Fruit fly (Drosophila melanogaster) whole organism, embryonic: ENCODE data around the gene Zwilch.

Source experiments
- C15 ChIP-seq: fragments of 200-800 bp; sonication (Bioruptor generic); IDR thresholded peaks from 3 replicates; pipeline ENCODE4 v1.3.6; 2022; ENCODE audit warnings: missing biosample characterization, missing genetic modification characterization
- CG12219 ChIP-seq: fragments of 200-800 bp; sonication (Bioruptor generic); optimal IDR thresholded peaks from 3 replicates; lab custom pipeline; 2018; ENCODE audit warnings: missing biosample characterization, mild to moderate bottlenecking, missing genetic modification characterization
- CG15269 ChIP-seq: fragments of 200-800 bp; sonication (Bioruptor generic); optimal IDR thresholded peaks from 2 replicates; lab custom pipeline; 2018; ENCODE audit warnings: missing biosample characterization, mild to moderate bottlenecking, missing genetic modification characterization, moderate library complexity
- CG1529 ChIP-seq: fragments of 200-800 bp; sonication (Bioruptor generic); optimal IDR thresholded peaks from 3 replicates; lab custom pipeline; 2018; ENCODE audit warnings: missing biosample characterization, missing genetic modification characterization
- CG15601 ChIP-seq: fragments of 200-800 bp; sonication (Bioruptor generic); optimal IDR thresholded peaks from 3 replicates; lab custom pipeline; 2019; ENCODE audit warnings: missing biosample characterization, mild to moderate bottlenecking, missing genetic modification characterization, moderate library complexity
- CG17328 ChIP-seq: fragments of 200-800 bp; sonication (Bioruptor generic); IDR thresholded peaks from 2 replicates; pipeline ENCODE4 v1.3.6; 2022; ENCODE audit warnings: missing biosample characterization, missing genetic modification characterization
- CG17568 ChIP-seq: fragments of 200-800 bp; sonication (Bioruptor generic); optimal IDR thresholded peaks from 2 replicates; lab custom pipeline; 2018; ENCODE audit warnings: missing biosample characterization, mild to moderate bottlenecking, missing genetic modification characterization, moderate library complexity
- CG18011 ChIP-seq: fragments of 200-800 bp; sonication (Bioruptor generic); optimal IDR thresholded peaks from 2 replicates; lab custom pipeline; 2017; ENCODE audit warnings: missing biosample characterization, missing genetic modification characterization, mild to moderate bottlenecking, moderate library complexity, missing genotype
- CG18476 ChIP-seq: fragments of 200-800 bp; sonication (Bioruptor generic); optimal IDR thresholded peaks from 2 replicates; lab custom pipeline; 2016; ENCODE audit warnings: missing biosample characterization, mild to moderate bottlenecking, missing genetic modification characterization
- CG18619 ChIP-seq: fragments of 200-800 bp; sonication (Bioruptor generic); optimal IDR thresholded peaks from 3 replicates; lab custom pipeline; 2017; ENCODE audit warnings: missing biosample characterization, mild to moderate bottlenecking, missing genetic modification characterization
- CG2202 ChIP-seq: fragments of 200-800 bp; sonication (Bioruptor generic); optimal IDR thresholded peaks from 2 replicates; lab custom pipeline; 2018; ENCODE audit warnings: missing biosample characterization, mild to moderate bottlenecking, missing genetic modification characterization
- CG3726 ChIP-seq: fragments of 200-800 bp; sonication (Bioruptor generic); IDR thresholded peaks from 3 replicates; pipeline ENCODE4, ENCODE4 v1.3.6; 2022; ENCODE audit warnings: missing biosample characterization, missing genetic modification characterization
- CG4707 ChIP-seq: fragments of 200-800 bp; sonication (Bioruptor generic); optimal IDR thresholded peaks from 2 replicates; lab custom pipeline; 2018; ENCODE audit warnings: missing biosample characterization, mild to moderate bottlenecking, missing genetic modification characterization, moderate library complexity
- CG6791 ChIP-seq: fragments of 200-800 bp; sonication (Bioruptor generic); IDR thresholded peaks from 3 replicates; pipeline ENCODE4 v1.3.6; 2022; ENCODE audit warnings: missing biosample characterization, missing genetic modification characterization; ENCODE audit not compliant: partially characterized antibody
- CG7839 ChIP-seq: fragments of 200-800 bp; sonication (Bioruptor generic); optimal IDR thresholded peaks from 3 replicates; lab custom pipeline; 2018; ENCODE audit warnings: missing biosample characterization, mild to moderate bottlenecking, missing genetic modification characterization, moderate library complexity
- CG7963 ChIP-seq: fragments of 200-800 bp; sonication (Bioruptor generic); IDR thresholded peaks from 3 replicates; pipeline ENCODE4 v1.3.6; 2022; ENCODE audit warnings: missing biosample characterization, missing genetic modification characterization; ENCODE audit not compliant: partially characterized antibody
- CG9437 ChIP-seq: fragments of 200-800 bp; sonication (Bioruptor generic); optimal IDR thresholded peaks from 2 replicates; lab custom pipeline; 2018; ENCODE audit warnings: missing biosample characterization, mild to moderate bottlenecking, missing genetic modification characterization
- CG9817 ChIP-seq: fragments of 200-800 bp; sonication (Bioruptor generic); optimal IDR thresholded peaks from 2 replicates; lab custom pipeline; 2018; ENCODE audit warnings: missing biosample characterization, mild to moderate bottlenecking, missing genetic modification characterization, moderate library complexity
- CG9932 ChIP-seq: fragments of 200-800 bp; sonication (Bioruptor generic); IDR thresholded peaks from 2 replicates; pipeline ENCODE4 v1.3.6; 2022; ENCODE audit warnings: missing biosample characterization, missing genetic modification characterization
- Dad ChIP-seq: fragments of 200-800 bp; sonication (Bioruptor generic); optimal IDR thresholded peaks from 3 replicates; lab custom pipeline; 2016; ENCODE audit warnings: missing biosample characterization, missing genetic modification characterization
- Dbx ChIP-seq: fragments of 200-800 bp; sonication (Bioruptor generic); IDR thresholded peaks from 3 replicates; pipeline ENCODE4 v1.3.6; 2022; ENCODE audit warnings: missing biosample characterization, missing genetic modification characterization
- E2f1 ChIP-seq: fragments of 200-800 bp; sonication (Bioruptor generic); IDR thresholded peaks from 2 replicates; pipeline ENCODE4 v1.3.6; 2022; ENCODE audit warnings: missing biosample characterization, missing genetic modification characterization
- GATAe ChIP-seq: fragments of 200-800 bp; sonication (Bioruptor generic); conservative IDR thresholded peaks from 2 replicates; pipeline ENCODE4 v1.3.6; 2022; ENCODE audit warnings: missing biosample characterization, missing genetic modification characterization
- Lim3 ChIP-seq: fragments of 200-800 bp; sonication (Bioruptor generic); IDR thresholded peaks from 2 replicates; pipeline ENCODE4 v1.3.6; 2022; ENCODE audit warnings: missing biosample characterization, missing genetic modification characterization
- Meics ChIP-seq: fragments of 200-800 bp; sonication (Bioruptor generic); optimal IDR thresholded peaks from 2 replicates; lab custom pipeline; 2017; ENCODE audit warnings: missing biosample characterization, mild to moderate bottlenecking, missing genetic modification characterization
- NK7.1 ChIP-seq: fragments of 200-800 bp; sonication (Bioruptor generic); optimal IDR thresholded peaks from 3 replicates; lab custom pipeline; 2016; ENCODE audit warnings: missing biosample characterization, missing genetic modification characterization
- YL-1 ChIP-seq: fragments of 200-800 bp; sonication (Bioruptor generic); optimal IDR thresholded peaks from 3 replicates; lab custom pipeline; 2017; ENCODE audit warnings: missing biosample characterization, mild to moderate bottlenecking, missing genetic modification characterization
- abd-A ChIP-seq: fragments of 200-800 bp; sonication (Bioruptor generic); optimal IDR thresholded peaks from 3 replicates; lab custom pipeline; 2019; ENCODE audit warnings: missing biosample characterization, mild to moderate bottlenecking, missing genetic modification characterization, moderate library complexity
- bigmax ChIP-seq: fragments of 200-800 bp; sonication (Bioruptor generic); optimal IDR thresholded peaks from 2 replicates; lab custom pipeline; 2018; ENCODE audit warnings: missing biosample characterization, mild to moderate bottlenecking, missing genetic modification characterization
- cato ChIP-seq: fragments of 200-800 bp; sonication (Bioruptor generic); optimal IDR thresholded peaks from 2 replicates; lab custom pipeline; 2016; ENCODE audit warnings: missing biosample characterization, missing genetic modification characterization, borderline replicate concordance
- chinmo ChIP-seq: fragments of 200-800 bp; sonication (Bioruptor generic); IDR thresholded peaks from 4 replicates; pipeline ENCODE4 v1.3.6; 2022; ENCODE audit warnings: missing biosample characterization, missing genetic modification characterization; ENCODE audit not compliant: partially characterized antibody
- esg ChIP-seq: fragments of 200-800 bp; sonication (Bioruptor generic); conservative IDR thresholded peaks from 2 replicates; pipeline ENCODE4 v1.3.6; 2022; ENCODE audit warnings: missing biosample characterization, missing genetic modification characterization
- gce ChIP-seq: fragments of 200-800 bp; sonication (Bioruptor generic); IDR thresholded peaks from 3 replicates; pipeline ENCODE4 v1.3.6; 2022; ENCODE audit warnings: missing biosample characterization, missing genetic modification characterization
- gt ChIP-seq: fragments of 200-800 bp; sonication (Bioruptor generic); IDR thresholded peaks from 2 replicates; pipeline ENCODE4 v1.3.6; 2022; ENCODE audit warnings: missing biosample characterization, missing genetic modification characterization
- her ChIP-seq: fragments of 200-800 bp; sonication (Bioruptor generic); optimal IDR thresholded peaks from 2 replicates; lab custom pipeline; 2016; ENCODE audit warnings: missing biosample characterization, missing genetic modification characterization
- jigr1 ChIP-seq: fragments of 200-800 bp; sonication (Bioruptor generic); IDR thresholded peaks from 3 replicates; pipeline ENCODE4 v1.3.6; 2022; ENCODE audit warnings: missing biosample characterization, missing genetic modification characterization
- lbe ChIP-seq: fragments of 200-800 bp; sonication (Bioruptor generic); optimal IDR thresholded peaks from 2 replicates; lab custom pipeline; 2016; ENCODE audit warnings: missing biosample characterization, mild to moderate bottlenecking, missing genetic modification characterization
- mam ChIP-seq: fragments of 200-800 bp; sonication (Bioruptor generic); optimal IDR thresholded peaks from 3 replicates; lab custom pipeline; 2016; ENCODE audit warnings: missing biosample characterization, missing genetic modification characterization
- otp ChIP-seq: fragments of 200-800 bp; sonication (Bioruptor generic); IDR thresholded peaks from 3 replicates; pipeline ENCODE4, ENCODE4 v1.3.6; 2022; ENCODE audit warnings: missing biosample characterization, missing genetic modification characterization
- pan ChIP-seq, 4 experiments: fragments of >200 bp in 3 of 4; fragments of 200-800 bp in 1 of 4; sonication (Bioruptor generic) in 1 of 4; optimal IDR thresholded peaks in 3 of 4; IDR thresholded peaks in 1 of 4; 2 replicates each; pipeline versions ENCODE4 v1.3.6 to Lab custom; 2017 to 2022; ENCODE audit warnings: missing biosample characterization in 2 of 4, missing genetic modification characterization in 2 of 4, mixed read lengths in 1 of 4
- peb ChIP-seq: fragments of 200-800 bp; sonication (Bioruptor generic); IDR thresholded peaks from 2 replicates; pipeline ENCODE4 v1.3.6; 2022; ENCODE audit warnings: missing biosample characterization, missing genetic modification characterization
- pnt ChIP-seq: fragments of 200-800 bp; sonication (Bioruptor generic); optimal IDR thresholded peaks from 3 replicates; lab custom pipeline; 2016; ENCODE audit warnings: missing biosample characterization, missing genetic modification characterization
- psq ChIP-seq: fragments of 200-800 bp; sonication (Bioruptor generic); optimal IDR thresholded peaks from 2 replicates; lab custom pipeline; 2017; ENCODE audit warnings: missing biosample characterization, missing genetic modification characterization
- repo ChIP-seq: fragments of 200-800 bp; sonication (Bioruptor generic); optimal IDR thresholded peaks from 2 replicates; lab custom pipeline; 2016; ENCODE audit warnings: missing biosample characterization, missing genetic modification characterization
- scrt ChIP-seq: fragments of 200-800 bp; sonication (Bioruptor generic); optimal IDR thresholded peaks from 2 replicates; lab custom pipeline; 2018; ENCODE audit warnings: missing biosample characterization, mild to moderate bottlenecking, missing genetic modification characterization, moderate library complexity
- ttk ChIP-seq: fragments of 200-800 bp; sonication (Bioruptor generic); IDR thresholded peaks from 2 replicates; pipeline ENCODE4 v2.1.2; 2022; ENCODE audit warnings: missing biosample characterization, missing genetic modification characterization
- tx ChIP-seq: fragments of 200-800 bp; sonication (Bioruptor generic); optimal IDR thresholded peaks from 2 replicates; lab custom pipeline; 2016; ENCODE audit warnings: missing biosample characterization, missing genetic modification characterization
- z ChIP-seq: fragments of 200-800 bp; sonication (Bioruptor generic); IDR thresholded peaks from 3 replicates; pipeline ENCODE4 v1.3.6; 2022; ENCODE audit warnings: missing biosample characterization, missing genetic modification characterization

The Zwilch gene

DNA sequence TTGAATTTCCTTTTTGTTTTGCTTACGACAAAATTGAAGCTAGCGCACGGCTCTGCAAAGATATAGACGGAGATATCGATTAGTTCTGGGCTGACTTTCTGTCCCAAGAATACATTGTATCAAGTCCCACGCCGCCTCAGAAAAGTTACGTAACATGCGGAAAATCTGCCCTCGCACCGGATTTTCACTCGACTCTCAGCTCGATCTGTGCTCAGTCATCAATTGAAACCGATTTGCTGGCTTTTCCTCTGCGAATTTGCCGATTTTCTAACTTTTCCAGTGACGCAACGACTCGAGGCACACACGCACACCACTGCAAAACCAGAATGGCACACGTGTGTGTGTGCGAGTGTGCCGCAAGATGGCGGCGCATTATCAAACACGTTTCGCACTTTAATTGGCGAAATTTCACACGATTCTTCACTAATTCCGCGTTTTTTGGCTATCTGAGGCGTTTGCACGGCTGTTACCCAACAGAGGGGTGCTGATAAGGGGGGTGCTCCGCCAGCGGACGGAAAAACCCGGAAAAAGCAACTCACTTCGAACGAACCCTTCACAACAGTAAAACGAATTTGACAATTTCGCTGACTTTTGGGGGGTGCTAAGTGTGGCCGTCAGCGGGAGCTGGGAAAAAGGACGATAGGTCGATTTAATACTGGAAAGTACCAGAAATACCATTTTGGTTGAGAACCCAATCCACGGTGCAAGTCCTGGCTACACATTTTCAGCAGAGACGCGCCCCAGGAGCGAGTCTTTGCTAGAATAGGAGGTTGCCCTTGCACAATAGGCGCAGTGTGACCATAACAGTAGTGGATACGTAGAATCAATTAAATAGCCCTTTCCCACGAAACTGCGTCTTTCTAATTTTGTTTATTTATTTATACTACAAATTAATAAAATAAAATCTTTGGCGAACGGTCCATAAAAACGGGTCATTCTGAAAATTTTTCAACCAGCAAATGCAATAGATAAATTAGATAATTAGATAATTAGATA is 6.1 kb upstream of the Zwilch start, which contains the start of gene ATPsynC (continued):
- TF ChIP-seq Meics (GFP tag; lab: Kevin White, UChicago) (no peak), CG7963 (GFP tag; lab: Robert Waterston, UW) (no peak), E2f1 (GFP tag; lab: Robert Waterston, UW) (no peak), CG12219 (GFP tag; lab: Kevin White, UChicago) (no peak), CG6791 (GFP tag; lab: Robert Waterston, UW) (no peak), abd-A (tag; lab: Kevin White, UChicago) (peak; percentile 70), Dad (peak; percentile 63), her (GFP tag; lab: Kevin White, UChicago) (peak; percentile 68), psq (GFP tag; lab: Kevin White, UChicago) (no peak), CG4707 (no peak), YL-1 (peak; percentile 91), pan (optimal IDR thresholded peaks at IDR 0.05; lab: Kevin White, UChicago) (no peak), pan (GFP tag; optimal IDR thresholded peaks at IDR 0.05 in 1 of 2, IDR thresholded peaks at IDR 0.05 in 1 of 2) (no peak), lbe (GFP tag; lab: Kevin White, UChicago) (no peak), scrt (GFP tag; lab: Kevin White, UChicago) (peak; percentile 24), CG15601 (tag; lab: Kevin White, UChicago) (peak; percentile 73), z (GFP tag; lab: Robert Waterston, UW) (no peak), bigmax (peak; percentile 85), Lim3 (GFP tag; lab: Robert Waterston, UW) (no peak), ttk (no peak), cato (GFP tag; lab: Kevin White, UChicago) (no peak), gt (GFP tag; lab: Robert Waterston, UW) (no peak), NK7.1 (GFP tag; lab: Kevin White, UChicago) (no peak), CG18619 (GFP tag; lab: Kevin White, UChicago) (no peak), C15 (GFP tag; lab: Robert Waterston, UW) (no peak), esg (GFP tag; lab: Robert Waterston, UW) (no peak), pnt (GFP tag; lab: Kevin White, UChicago) (no peak), otp (GFP tag; lab: Robert Waterston, UW) (no peak), CG15269 (tag; lab: Kevin White, UChicago) (peak; percentile 15), chinmo (no peak), CG18011 (GFP tag; lab: Kevin White, UChicago) (no peak), gce (no peak), CG7839 (tag; lab: Kevin White, UChicago) (no peak), CG9817 (tag; lab: Kevin White, UChicago) (peak; percentile 38), CG9437 (GFP tag; lab: Kevin White, UChicago) (peak; percentile 5), CG2202 (tag; lab: Kevin White, UChicago) (peak; percentile 21), CG17568 (GFP tag; lab: Kevin White, UChicago) (no peak), CG18476 (GFP tag; lab: Kevin White, UChicago) (no peak), peb (GFP tag; lab: Robert Waterston, UW) (no peak), CG3726 (GFP tag; lab: Robert Waterston, UW) (no peak), Dbx (GFP tag; lab: Robert Waterston, UW) (no peak), mam (no peak), GATAe (GFP tag; lab: Robert Waterston, UW) (no peak), CG1529 (GFP tag; lab: Kevin White, UChicago) (no peak), jigr1 (GFP tag; lab: Robert Waterston, UW) (no peak), CG17328 (no peak), tx (GFP tag; lab: Kevin White, UChicago) (peak; percentile 24), CG9932 (GFP tag; lab: Robert Waterston, UW) (no peak), repo (GFP tag; lab: Kevin White, UChicago) (peak; percentile 33)
